Fruit fly (Drosophila melanogaster): Measurements from ENCODE around the gene CG7333.

DNA sequence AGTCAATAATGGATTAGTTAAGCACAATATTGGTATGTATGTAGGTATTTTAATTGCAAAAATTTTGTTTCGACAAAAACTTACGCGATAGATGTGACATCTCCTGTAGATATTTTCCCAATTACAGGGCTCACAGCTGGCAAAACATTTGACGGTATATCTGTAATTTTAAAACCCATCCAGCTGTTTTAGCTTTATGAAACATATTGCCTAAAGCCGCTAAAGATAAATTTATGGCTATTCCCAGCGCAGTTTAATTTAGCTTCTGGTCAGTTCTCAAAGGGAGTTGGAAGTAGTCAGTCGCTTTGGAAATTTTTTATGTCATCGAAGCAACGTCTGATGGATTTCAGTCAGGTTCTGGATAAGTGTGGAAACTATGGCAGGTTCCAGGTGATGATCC is at the start of gene CG7333:
- TF ChIP-seq CG7101 (tag; optimal IDR thresholded peaks at IDR 0.05) (no peak), toe (GFP tag; optimal IDR thresholded peaks at IDR 0.05) (no peak), CG7045 (GFP tag; optimal IDR thresholded peaks at IDR 0.05) (no peak), cnc (optimal IDR thresholded peaks at IDR 0.05) (no peak), kay (GFP tag; ENCODE audit: borderline replicate concordance) (no peak), Hr96 (GFP tag; optimal IDR thresholded peaks at IDR 0.05) (no peak), CG5204 (GFP tag; optimal IDR thresholded peaks at IDR 0.05) (no peak)
